Fruit fly (Drosophila melanogaster) S2 (cell line): ENCODE results near the gene Hpd.

Source experiments
- CG8478 ChIP-seq: fragments of >200 bp; optimal IDR thresholded peaks from 2 replicates; lab custom pipeline; 2018
- CTCF ChIP-seq, 2 experiments: fragments of >200 bp; optimal IDR thresholded peaks; 2 replicates each; lab custom pipeline; 2018

- no peak for TF ChIP-seq CTCF (optimal IDR thresholded peaks at IDR 0.05; lab: Kevin White, UChicago)
- no peak for TF ChIP-seq CG8478
Observed at dm6 chr3L:20474197-20474788, 34.6 kb upstream of the Hpd start, which contains the start of gene isoQC.
